Worm (Caenorhabditis elegans) whole organism, L1 larva: ENCODE measurements around the gene C16C8.25.
A peak's percentile ranks its signal among the peaks of the same experiment; 100 is the strongest.

Experiments
- C34B4.2 ChIP-seq: sonication (generic microtip); optimal IDR thresholded peaks from 2 replicates; lab custom pipeline; 2017; ENCODE audit warnings: mild to moderate bottlenecking, missing genetic modification characterization, missing compliant biosample characterization
- F16B12.6 ChIP-seq: fragments of 150-350 bp; optimal IDR thresholded peaks from 2 replicates; lab custom pipeline; 2014; ENCODE audit warnings: missing biosample characterization, missing genetic modification characterization
- Y116A8C.19 ChIP-seq: sonication (generic microtip); optimal IDR thresholded peaks from 2 replicates; lab custom pipeline; 2016; ENCODE audit warnings: missing compliant biosample characterization, missing genetic modification characterization, borderline replicate concordance
- aha-1 ChIP-seq: fragments of 150-350 bp; optimal IDR thresholded peaks from 2 replicates; lab custom pipeline; 2014; ENCODE audit warnings: missing biosample characterization, missing genetic modification characterization
- aly-2 ChIP-seq: fragments of 150-350 bp; optimal IDR thresholded peaks from 2 replicates; lab custom pipeline; 2014; ENCODE audit warnings: missing biosample characterization, missing genetic modification characterization
- ama-1 ChIP-seq: fragments of 150-350 bp; optimal IDR thresholded peaks from 2 replicates; lab custom pipeline; 2014
- blmp-1 ChIP-seq: fragments of 150-350 bp; optimal IDR thresholded peaks from 2 replicates; lab custom pipeline; 2014; ENCODE audit warnings: missing biosample characterization, missing genetic modification characterization
- ceh-63 ChIP-seq: fragments of 200-800 bp; sonication (Bioruptor generic); optimal IDR thresholded peaks from 2 replicates; lab custom pipeline; 2018; ENCODE audit warnings: mild to moderate bottlenecking, missing genetic modification characterization, missing compliant biosample characterization
- ceh-88 ChIP-seq: fragments of 200-800 bp; sonication (Bioruptor generic); IDR thresholded peaks from 2 replicates; pipeline ENCODE4 v1.3.6; 2022; ENCODE audit warnings: missing genetic modification characterization, missing compliant biosample characterization
- ces-1 ChIP-seq: fragments of 150-350 bp; optimal IDR thresholded peaks from 2 replicates; lab custom pipeline; 2014; ENCODE audit warnings: missing biosample characterization, missing genetic modification reagents, missing genetic modification characterization
- efl-3 ChIP-seq: fragments of 200-800 bp; sonication (Bioruptor generic); optimal IDR thresholded peaks from 2 replicates; lab custom pipeline; 2018; ENCODE audit warnings: mild to moderate bottlenecking, missing genetic modification characterization, missing compliant biosample characterization
- egl-27 ChIP-seq, 2 experiments: fragments of 150-350 bp in 1 of 2; sonication (generic microtip); optimal IDR thresholded peaks; 3 replicates each; lab custom pipeline; 2017 to 2018; ENCODE audit warnings: missing biosample characterization in 2 of 2, missing genetic modification characterization in 2 of 2, missing genetic modification reagents in 2 of 2
- elt-2 ChIP-seq: sonication (generic microtip); optimal IDR thresholded peaks from 2 replicates; lab custom pipeline; 2016; ENCODE audit warnings: missing genetic modification characterization, mild to moderate bottlenecking, inconsistent platforms, missing compliant biosample characterization, missing genetic modification reagents
- elt-3 ChIP-seq, 6 experiments: fragments of 150-350 bp in 1 of 6; sonication (generic microtip); optimal IDR thresholded peaks; 2 replicates each; lab custom pipeline; 2017 to 2018; ENCODE audit warnings: missing biosample characterization in 6 of 6, missing genetic modification characterization in 6 of 6, inconsistent platforms in 1 of 6
- fkh-4 ChIP-seq: sonication (generic microtip); optimal IDR thresholded peaks from 2 replicates; lab custom pipeline; 2016; ENCODE audit warnings: missing compliant biosample characterization, missing genetic modification characterization, borderline replicate concordance
- fos-1 ChIP-seq: fragments of 150-350 bp; optimal IDR thresholded peaks from 2 replicates; lab custom pipeline; 2014; ENCODE audit warnings: missing biosample characterization, missing genetic modification characterization
- grh-1 ChIP-seq: fragments of 200-800 bp; sonication (Bioruptor generic); IDR thresholded peaks from 2 replicates; pipeline ENCODE4 v1.3.6; 2022; ENCODE audit warnings: missing genetic modification reagents, missing genetic modification characterization, missing compliant biosample characterization
- hlh-4 ChIP-seq: sonication (generic microtip); optimal IDR thresholded peaks from 2 replicates; lab custom pipeline; 2016; ENCODE audit warnings: mild to moderate bottlenecking, missing genetic modification characterization, missing compliant biosample characterization
- hpl-2 ChIP-seq: fragments of 150-350 bp; optimal IDR thresholded peaks from 2 replicates; lab custom pipeline; 2014; ENCODE audit warnings: missing biosample characterization, missing genetic modification reagents, missing genetic modification characterization
- isw-1 ChIP-seq: fragments of 200-800 bp; sonication (Bioruptor generic); IDR thresholded peaks from 2 replicates; pipeline ENCODE4 v1.3.6; 2022; ENCODE audit warnings: missing genetic modification characterization, missing compliant biosample characterization
- jun-1 ChIP-seq: fragments of 150-350 bp; optimal IDR thresholded peaks from 2 replicates; lab custom pipeline; 2014; ENCODE audit warnings: missing biosample characterization, missing genetic modification reagents, missing genetic modification characterization
- lin-13 ChIP-seq: fragments of 150-350 bp; optimal IDR thresholded peaks from 2 replicates; lab custom pipeline; 2014; ENCODE audit warnings: missing biosample characterization, missing genetic modification reagents, missing genetic modification characterization
- lin-14 ChIP-seq: fragments of 200-800 bp; sonication (Bioruptor generic); optimal IDR thresholded peaks from 2 replicates; lab custom pipeline; 2018; ENCODE audit warnings: mild to moderate bottlenecking, missing genetic modification characterization, moderate library complexity, missing compliant biosample characterization
- lin-15B ChIP-seq: fragments of 150-350 bp; sonication (generic microtip); optimal IDR thresholded peaks from 3 replicates; lab custom pipeline; 2014; ENCODE audit warnings: missing biosample characterization, missing genetic modification characterization
- lin-35 ChIP-seq, 2 experiments: fragments of 150-350 bp; optimal IDR thresholded peaks; 2 replicates each; lab custom pipeline; 2014; ENCODE audit warnings: missing biosample characterization in 2 of 2, missing genetic modification characterization in 2 of 2, missing genetic modification reagents in 2 of 2
- lin-39 ChIP-seq: fragments of 150-350 bp; optimal IDR thresholded peaks from 2 replicates; lab custom pipeline; 2014; ENCODE audit warnings: missing biosample characterization, missing genetic modification reagents, missing genetic modification characterization
- lir-3 ChIP-seq: sonication (generic microtip); optimal IDR thresholded peaks from 2 replicates; lab custom pipeline; 2016; ENCODE audit warnings: mild to moderate bottlenecking, missing genetic modification characterization, moderate library complexity, missing compliant biosample characterization; ENCODE audit not compliant: poor library complexity
- mab-9 ChIP-seq: fragments of 200-800 bp; sonication (Bioruptor generic); IDR thresholded peaks from 2 replicates; pipeline ENCODE4 v1.3.6; 2022; ENCODE audit warnings: missing genetic modification reagents, missing genetic modification characterization, missing compliant biosample characterization
- nhr-12 ChIP-seq: sonication (generic microtip); optimal IDR thresholded peaks from 2 replicates; lab custom pipeline; 2017; ENCODE audit warnings: missing biosample characterization, missing genetic modification characterization
- nhr-19 ChIP-seq: fragments of 200-800 bp; sonication (Bioruptor generic); conservative IDR thresholded peaks from 2 replicates; pipeline ENCODE4 v1.3.6; 2022; ENCODE audit warnings: missing genetic modification characterization, missing compliant biosample characterization
- nhr-237 ChIP-seq: fragments of 150-350 bp; optimal IDR thresholded peaks from 2 replicates; lab custom pipeline; 2014; ENCODE audit warnings: missing biosample characterization, missing genetic modification characterization
- nhr-47 ChIP-seq: sonication (generic microtip); optimal IDR thresholded peaks from 2 replicates; lab custom pipeline; 2016; ENCODE audit warnings: mild to moderate bottlenecking, missing genetic modification characterization, moderate library complexity, missing compliant biosample characterization
- nhr-71 ChIP-seq: sonication (generic microtip); optimal IDR thresholded peaks from 2 replicates; lab custom pipeline; 2016; ENCODE audit warnings: mild to moderate bottlenecking, missing genetic modification characterization, moderate library complexity, missing compliant biosample characterization
- nhr-76 ChIP-seq: sonication (generic microtip); optimal IDR thresholded peaks from 2 replicates; lab custom pipeline; 2017; ENCODE audit warnings: missing biosample characterization, missing genetic modification characterization
- nhr-77 ChIP-seq: fragments of 150-350 bp; optimal IDR thresholded peaks from 2 replicates; lab custom pipeline; 2014; ENCODE audit warnings: missing biosample characterization, missing genetic modification characterization
- nhr-84 ChIP-seq: sonication (generic microtip); optimal IDR thresholded peaks from 2 replicates; lab custom pipeline; 2017; ENCODE audit warnings: missing biosample characterization, missing genetic modification characterization
- nhr-85 ChIP-seq: sonication (generic microtip); peaks from one replicate; lab custom pipeline; 2016; ENCODE audit warnings: missing genetic modification characterization, inconsistent platforms, missing compliant biosample characterization
- nhr-90 ChIP-seq: sonication (generic microtip); optimal IDR thresholded peaks from 2 replicates; lab custom pipeline; 2016; ENCODE audit warnings: mild to moderate bottlenecking, missing genetic modification characterization, missing compliant biosample characterization; ENCODE audit not compliant: poor library complexity
- pax-3 ChIP-seq: fragments of 200-800 bp; sonication (Bioruptor generic); optimal IDR thresholded peaks from 2 replicates; lab custom pipeline; 2018; ENCODE audit warnings: mild to moderate bottlenecking, missing genetic modification characterization, moderate library complexity, missing compliant biosample characterization
- rnt-1 ChIP-seq: sonication (generic microtip); optimal IDR thresholded peaks from 2 replicates; lab custom pipeline; 2016; ENCODE audit warnings: mild to moderate bottlenecking, missing genetic modification characterization, moderate library complexity, missing compliant biosample characterization
- skn-1 ChIP-seq: fragments of 150-350 bp; optimal IDR thresholded peaks from 2 replicates; lab custom pipeline; 2014; ENCODE audit warnings: missing biosample characterization, missing genetic modification characterization
- snu-23 ChIP-seq: sonication (generic microtip); optimal IDR thresholded peaks from 2 replicates; lab custom pipeline; 2016; ENCODE audit warnings: missing genetic modification characterization, missing compliant biosample characterization
- sup-37 ChIP-seq: fragments of 200-800 bp; sonication (Bioruptor generic); optimal IDR thresholded peaks from 2 replicates; lab custom pipeline; 2018; ENCODE audit warnings: mild to moderate bottlenecking, missing genetic modification characterization, missing compliant biosample characterization
- tbx-2 ChIP-seq: sonication (generic microtip); optimal IDR thresholded peaks from 2 replicates; lab custom pipeline; 2016; ENCODE audit warnings: missing genetic modification characterization, missing compliant biosample characterization
- unc-130 ChIP-seq: fragments of 150-350 bp; optimal IDR thresholded peaks from 2 replicates; lab custom pipeline; 2017; ENCODE audit warnings: missing biosample characterization, missing genetic modification characterization, inconsistent platforms
- unc-30 ChIP-seq: sonication (generic microtip); optimal IDR thresholded peaks from 2 replicates; lab custom pipeline; 2017; ENCODE audit warnings: missing biosample characterization, missing genetic modification characterization
- unc-62 ChIP-seq: fragments of 150-350 bp; optimal IDR thresholded peaks from 2 replicates; lab custom pipeline; 2014; ENCODE audit warnings: missing biosample characterization, missing genetic modification reagents, missing genetic modification characterization
- unc-86 ChIP-seq: sonication (generic microtip); optimal IDR thresholded peaks from 2 replicates; lab custom pipeline; 2016; ENCODE audit warnings: missing genetic modification characterization, missing compliant biosample characterization
- unc-98 ChIP-seq: fragments of 200-800 bp; sonication (Bioruptor generic); IDR thresholded peaks from 2 replicates; pipeline ENCODE4 v1.3.6; 2022; ENCODE audit warnings: missing genetic modification characterization, missing compliant biosample characterization
- vab-15 ChIP-seq: sonication (generic microtip); optimal IDR thresholded peaks from 2 replicates; lab custom pipeline; 2017; ENCODE audit warnings: missing genotype, mild to moderate bottlenecking, missing genetic modification characterization, missing compliant biosample characterization
- zag-1 ChIP-seq: fragments of 150-350 bp; optimal IDR thresholded peaks from 2 replicates; lab custom pipeline; 2014; ENCODE audit warnings: missing biosample characterization, missing genetic modification characterization
- zip-4 ChIP-seq: fragments of 200-800 bp; sonication (Bioruptor generic); optimal IDR thresholded peaks from 2 replicates; lab custom pipeline; 2018; ENCODE audit warnings: mild to moderate bottlenecking, missing genetic modification characterization, moderate library complexity, missing compliant biosample characterization
- ztf-11 ChIP-seq, 2 experiments: sonication (generic microtip); optimal IDR thresholded peaks; 2 replicates each; lab custom pipeline; 2016 to 2017; ENCODE audit warnings: missing genetic modification characterization in 2 of 2, missing biosample characterization in 1 of 2, missing compliant biosample characterization in 1 of 2
- ztf-4 ChIP-seq: fragments of 150-350 bp; optimal IDR thresholded peaks from 2 replicates; lab custom pipeline; 2014; ENCODE audit warnings: missing biosample characterization, missing genetic modification characterization

Gene C16C8.25

ce11 chrII:3482231-3482630, 33.2 kb downstream of the C16C8.25 start, which contains the start of gene smu-2:
smu-2 (plus strand) TSS chrII:3482408.
- TF ChIP-seq grh-1 (GFP tag; lab: Robert Waterston, UW) (no peak), zag-1 (tag; lab: Kevin White, UChicago) (no peak), aha-1 (no peak), ztf-4 (tag; lab: Kevin White, UChicago) (no peak), nhr-237 (tag; lab: Kevin White, UChicago) (peak; percentile 39), nhr-84 (no peak), ama-1 (lab: Kevin White, UChicago) (no peak), isw-1 (peak; percentile 68), nhr-76 (tag; lab: Kevin White, UChicago) (no peak), fos-1 (tag; lab: Kevin White, UChicago) (no peak), fkh-4 (peak; percentile 82), lin-13 (GFP tag; lab: Kevin White, UChicago) (peak; percentile 28), egl-27 (tag; optimal IDR thresholded peaks at IDR 0.05; lab: Kevin White, UChicago) (no peak), ceh-88 (no peak), C34B4.2 (no peak), hpl-2 (no peak), unc-30 (tag; lab: Kevin White, UChicago) (no peak), nhr-19 (GFP tag; lab: Robert Waterston, UW) (peak; percentile 57), lin-35 (GFP tag; optimal IDR thresholded peaks at IDR 0.05; lab: Kevin White, UChicago) (peak; percentile 51 to 70), aly-2 (tag; lab: Kevin White, UChicago) (no peak), nhr-77 (no peak), zip-4 (no peak), lir-3 (tag; lab: Kevin White, UChicago) (peak; percentile 87), F16B12.6 (peak; percentile 53), ces-1 (GFP tag; lab: Kevin White, UChicago) (peak; percentile 70), nhr-71 (tag; lab: Kevin White, UChicago) (no peak), unc-130 (tag; lab: Kevin White, UChicago) (no peak), hlh-4 (tag; lab: Kevin White, UChicago) (no peak), elt-3 (tag; optimal IDR thresholded peaks at IDR 0.05; lab: Kevin White, UChicago) (no peak), lin-15B (peak; percentile 88), pax-3 (tag; lab: Kevin White, UChicago) (peak; percentile 62), vab-15 (tag; lab: Kevin White, UChicago) (peak; percentile 68), ztf-11 (tag; optimal IDR thresholded peaks at IDR 0.05; lab: Kevin White, UChicago) (peak in 1 of 2 experiments; percentile 77), rnt-1 (peak; percentile 97), tbx-2 (tag; lab: Kevin White, UChicago) (peak; percentile 71), jun-1 (no peak), lin-39 (tag; lab: Kevin White, UChicago) (peak; percentile 1), mab-9 (GFP tag; lab: Robert Waterston, UW) (peak; percentile 54), elt-2 (tag; lab: Kevin White, UChicago) (peak; percentile 48), blmp-1 (tag; lab: Kevin White, UChicago) (no peak), snu-23 (GFP tag; lab: Kevin White, UChicago) (no peak), nhr-47 (tag; lab: Kevin White, UChicago) (no peak), Y116A8C.19 (tag; lab: Kevin White, UChicago) (no peak), ceh-63 (GFP tag; lab: Kevin White, UChicago) (no peak), skn-1 (tag; lab: Kevin White, UChicago) (peak; percentile 37), unc-98 (GFP tag; lab: Robert Waterston, UW) (peak; percentile 68), unc-62 (GFP tag; lab: Kevin White, UChicago) (no peak), efl-3 (no peak), nhr-85 (tag; lab: Kevin White, UChicago) (peak; percentile 83), sup-37 (no peak), unc-86 (peak; percentile 49), lin-14 (no peak), nhr-12 (no peak), nhr-90 (tag; lab: Kevin White, UChicago) (peak; percentile 68)
